Worm (Caenorhabditis elegans) whole organism, L1 larva: ENCODE measurements around the gene C04C3.9.
A peak's percentile ranks its signal among the peaks of the same experiment; 100 is the strongest.

Source experiments
- C16A3.4 ChIP-seq: fragments of 150-350 bp; optimal IDR thresholded peaks from 2 replicates; lab custom pipeline; 2014; ENCODE audit warnings: missing biosample characterization, missing genetic modification characterization
- C34B4.2 ChIP-seq: sonication (generic microtip); optimal IDR thresholded peaks from 2 replicates; lab custom pipeline; 2017; ENCODE audit warnings: mild to moderate bottlenecking, missing genetic modification characterization, missing compliant biosample characterization
- Y116A8C.19 ChIP-seq: sonication (generic microtip); optimal IDR thresholded peaks from 2 replicates; lab custom pipeline; 2016; ENCODE audit warnings: missing compliant biosample characterization, missing genetic modification characterization, borderline replicate concordance
- aha-1 ChIP-seq: fragments of 150-350 bp; optimal IDR thresholded peaks from 2 replicates; lab custom pipeline; 2014; ENCODE audit warnings: missing biosample characterization, missing genetic modification characterization
- blmp-1 ChIP-seq: fragments of 150-350 bp; optimal IDR thresholded peaks from 2 replicates; lab custom pipeline; 2014; ENCODE audit warnings: missing biosample characterization, missing genetic modification characterization
- ceh-8 ChIP-seq: fragments of 200-800 bp; sonication (Bioruptor generic); optimal IDR thresholded peaks from 2 replicates; lab custom pipeline; 2018; ENCODE audit warnings: mild to moderate bottlenecking, missing genetic modification characterization, moderate library complexity, missing compliant biosample characterization
- ceh-88 ChIP-seq: fragments of 200-800 bp; sonication (Bioruptor generic); IDR thresholded peaks from 2 replicates; pipeline ENCODE4 v1.3.6; 2022; ENCODE audit warnings: missing genetic modification characterization, missing compliant biosample characterization
- ceh-90 ChIP-seq: sonication (generic microtip); optimal IDR thresholded peaks from 2 replicates; lab custom pipeline; 2016; ENCODE audit warnings: missing genetic modification characterization, missing compliant biosample characterization
- dpl-1 ChIP-seq, 3 experiments: fragments of 150-350 bp in 2 of 3; sonication (generic microtip) in 1 of 3; optimal IDR thresholded peaks; 2 replicates each; lab custom pipeline; 2014 to 2017; ENCODE audit warnings: missing biosample characterization in 3 of 3, missing genetic modification characterization in 3 of 3, missing genetic modification reagents in 3 of 3
- dsc-1 ChIP-seq: sonication (generic microtip); optimal IDR thresholded peaks from 2 replicates; lab custom pipeline; 2016; ENCODE audit warnings: mild to moderate bottlenecking, missing genetic modification characterization, missing compliant biosample characterization
- efl-1 ChIP-seq, 4 experiments: fragments of 150-350 bp; optimal IDR thresholded peaks in 3 of 4; peaks in 1 of 4; 1 replicate in 1 of 4; 2 replicates in 3 of 4; lab custom pipeline; 2014; ENCODE audit warnings: missing biosample characterization in 2 of 4, missing genetic modification characterization in 2 of 4, missing genetic modification reagents in 2 of 4
- elt-2 ChIP-seq: sonication (generic microtip); optimal IDR thresholded peaks from 2 replicates; lab custom pipeline; 2016; ENCODE audit warnings: missing genetic modification characterization, mild to moderate bottlenecking, inconsistent platforms, missing compliant biosample characterization, missing genetic modification reagents
- elt-3 ChIP-seq, 6 experiments: fragments of 150-350 bp in 1 of 6; sonication (generic microtip); optimal IDR thresholded peaks; 2 replicates each; lab custom pipeline; 2017 to 2018; ENCODE audit warnings: missing biosample characterization in 6 of 6, missing genetic modification characterization in 6 of 6, inconsistent platforms in 1 of 6
- fkh-10 ChIP-seq: sonication (generic microtip); optimal IDR thresholded peaks from 2 replicates; lab custom pipeline; 2017; ENCODE audit warnings: missing biosample characterization, missing genetic modification reagents, missing genetic modification characterization
- fkh-8 ChIP-seq: sonication (generic microtip); optimal IDR thresholded peaks from 2 replicates; lab custom pipeline; 2016; ENCODE audit warnings: mild to moderate bottlenecking, missing genetic modification characterization, missing compliant biosample characterization
- fos-1 ChIP-seq: fragments of 150-350 bp; optimal IDR thresholded peaks from 2 replicates; lab custom pipeline; 2014; ENCODE audit warnings: missing biosample characterization, missing genetic modification characterization
- grh-1 ChIP-seq: fragments of 200-800 bp; sonication (Bioruptor generic); IDR thresholded peaks from 2 replicates; pipeline ENCODE4 v1.3.6; 2022; ENCODE audit warnings: missing genetic modification reagents, missing genetic modification characterization, missing compliant biosample characterization
- hlh-4 ChIP-seq: sonication (generic microtip); optimal IDR thresholded peaks from 2 replicates; lab custom pipeline; 2016; ENCODE audit warnings: mild to moderate bottlenecking, missing genetic modification characterization, missing compliant biosample characterization
- irx-1 ChIP-seq: sonication (generic microtip); optimal IDR thresholded peaks from 2 replicates; lab custom pipeline; 2016; ENCODE audit warnings: missing genetic modification characterization, missing compliant biosample characterization
- lin-13 ChIP-seq: fragments of 150-350 bp; optimal IDR thresholded peaks from 2 replicates; lab custom pipeline; 2014; ENCODE audit warnings: missing biosample characterization, missing genetic modification reagents, missing genetic modification characterization
- lin-39 ChIP-seq: fragments of 150-350 bp; optimal IDR thresholded peaks from 2 replicates; lab custom pipeline; 2014; ENCODE audit warnings: missing biosample characterization, missing genetic modification reagents, missing genetic modification characterization
- mef-2 ChIP-seq: fragments of 150-350 bp; optimal IDR thresholded peaks from 2 replicates; lab custom pipeline; 2014; ENCODE audit warnings: missing biosample characterization, missing genetic modification characterization
- nhr-19 ChIP-seq: fragments of 200-800 bp; sonication (Bioruptor generic); conservative IDR thresholded peaks from 2 replicates; pipeline ENCODE4 v1.3.6; 2022; ENCODE audit warnings: missing genetic modification characterization, missing compliant biosample characterization
- nhr-237 ChIP-seq: fragments of 150-350 bp; optimal IDR thresholded peaks from 2 replicates; lab custom pipeline; 2014; ENCODE audit warnings: missing biosample characterization, missing genetic modification characterization
- nhr-28 ChIP-seq: fragments of 150-350 bp; optimal IDR thresholded peaks from 2 replicates; lab custom pipeline; 2014; ENCODE audit warnings: missing biosample characterization, missing genetic modification characterization
- pax-3 ChIP-seq: fragments of 200-800 bp; sonication (Bioruptor generic); optimal IDR thresholded peaks from 2 replicates; lab custom pipeline; 2018; ENCODE audit warnings: mild to moderate bottlenecking, missing genetic modification characterization, moderate library complexity, missing compliant biosample characterization
- skn-1 ChIP-seq: fragments of 150-350 bp; optimal IDR thresholded peaks from 2 replicates; lab custom pipeline; 2014; ENCODE audit warnings: missing biosample characterization, missing genetic modification characterization
- snu-23 ChIP-seq: sonication (generic microtip); optimal IDR thresholded peaks from 2 replicates; lab custom pipeline; 2016; ENCODE audit warnings: missing genetic modification characterization, missing compliant biosample characterization
- sox-4 ChIP-seq: sonication (generic microtip); optimal IDR thresholded peaks from 2 replicates; lab custom pipeline; 2016; ENCODE audit warnings: missing genetic modification characterization, missing compliant biosample characterization
- sup-37 ChIP-seq: fragments of 200-800 bp; sonication (Bioruptor generic); optimal IDR thresholded peaks from 2 replicates; lab custom pipeline; 2018; ENCODE audit warnings: mild to moderate bottlenecking, missing genetic modification characterization, missing compliant biosample characterization
- unc-130 ChIP-seq: fragments of 150-350 bp; optimal IDR thresholded peaks from 2 replicates; lab custom pipeline; 2017; ENCODE audit warnings: missing biosample characterization, missing genetic modification characterization, inconsistent platforms
- unc-30 ChIP-seq: sonication (generic microtip); optimal IDR thresholded peaks from 2 replicates; lab custom pipeline; 2017; ENCODE audit warnings: missing biosample characterization, missing genetic modification characterization
- unc-62 ChIP-seq: fragments of 150-350 bp; optimal IDR thresholded peaks from 2 replicates; lab custom pipeline; 2014; ENCODE audit warnings: missing biosample characterization, missing genetic modification reagents, missing genetic modification characterization
- vab-15 ChIP-seq: sonication (generic microtip); optimal IDR thresholded peaks from 2 replicates; lab custom pipeline; 2017; ENCODE audit warnings: missing genotype, mild to moderate bottlenecking, missing genetic modification characterization, missing compliant biosample characterization
- zip-4 ChIP-seq: fragments of 200-800 bp; sonication (Bioruptor generic); optimal IDR thresholded peaks from 2 replicates; lab custom pipeline; 2018; ENCODE audit warnings: mild to moderate bottlenecking, missing genetic modification characterization, moderate library complexity, missing compliant biosample characterization
- ztf-4 ChIP-seq: fragments of 150-350 bp; optimal IDR thresholded peaks from 2 replicates; lab custom pipeline; 2014; ENCODE audit warnings: missing biosample characterization, missing genetic modification characterization

Gene C04C3.9

ce11 chrIV:3467128-3467527 lies 38.8 kb upstream of the C04C3.9 start, which contains the start of gene F58E2.3:
Gene F58E2.3, plus strand, starts transcription at chrIV:3467428.
- TF ChIP-seq fkh-10 (GFP tag; lab: Kevin White, UChicago) (no peak), dpl-1 (GFP tag; optimal IDR thresholded peaks at IDR 0.05; lab: Kevin White, UChicago) (no peak), irx-1 (tag; lab: Kevin White, UChicago) (no peak), pax-3 (no peak), Y116A8C.19 (tag; lab: Kevin White, UChicago) (no peak), ceh-90 (no peak), nhr-19 (no peak), sox-4 (tag; lab: Kevin White, UChicago) (no peak), mef-2 (tag; lab: Kevin White, UChicago) (no peak), fkh-8 (no peak), snu-23 (GFP tag; lab: Kevin White, UChicago) (no peak), nhr-28 (tag; lab: Kevin White, UChicago) (no peak), unc-30 (no peak), ceh-88 (GFP tag; lab: Robert Waterston, UW) (no peak)

- TF ChIP-seq zip-4 (no peak), unc-62 (GFP tag; lab: Kevin White, UChicago) (no peak), elt-2 (tag; lab: Kevin White, UChicago) (no peak), vab-15 (no peak), aha-1 (tag; lab: Kevin White, UChicago) (no peak), snu-23 (GFP tag; lab: Kevin White, UChicago) (no peak), unc-30 (no peak), skn-1 (tag; lab: Kevin White, UChicago) (no peak), fkh-10 (GFP tag; lab: Kevin White, UChicago) (no peak), sup-37 (GFP tag; lab: Kevin White, UChicago) (no peak), ztf-4 (tag; lab: Kevin White, UChicago) (no peak), C34B4.2 (tag; lab: Kevin White, UChicago) (no peak), blmp-1 (tag; lab: Kevin White, UChicago) (peak; percentile 21), lin-39 (no peak), grh-1 (no peak), efl-1 (optimal IDR thresholded peaks at IDR 0.05; lab: Kevin White, UChicago) (peak in 1 of 2 experiments; percentile 53), efl-1 (GFP tag; optimal IDR thresholded peaks at IDR 0.05 in 1 of 2; lab: Kevin White, UChicago) (no peak)
- TF ChIP-seq, all 84 proteins: peak for 2
Observed at ce11 chrIV:3463254-3463653, 34.9 kb upstream of the C04C3.9 start, which contains the start of gene F58E2.4. Gene F58E2.4, plus strand, starts transcription at chrIV:3463387.

- TF ChIP-seq elt-3 (tag; optimal IDR thresholded peaks at IDR 0.05; lab: Kevin White, UChicago) (no peak), hlh-4 (peak; percentile 93), fkh-8 (no peak), fkh-10 (GFP tag; lab: Kevin White, UChicago) (no peak)
Observed at ce11 chrIV:3453346-3453745, 25.0 kb upstream of the C04C3.9 start, which contains the start of gene srz-23. Gene srz-23, plus strand, starts transcription at chrIV:3453608.

DNA sequence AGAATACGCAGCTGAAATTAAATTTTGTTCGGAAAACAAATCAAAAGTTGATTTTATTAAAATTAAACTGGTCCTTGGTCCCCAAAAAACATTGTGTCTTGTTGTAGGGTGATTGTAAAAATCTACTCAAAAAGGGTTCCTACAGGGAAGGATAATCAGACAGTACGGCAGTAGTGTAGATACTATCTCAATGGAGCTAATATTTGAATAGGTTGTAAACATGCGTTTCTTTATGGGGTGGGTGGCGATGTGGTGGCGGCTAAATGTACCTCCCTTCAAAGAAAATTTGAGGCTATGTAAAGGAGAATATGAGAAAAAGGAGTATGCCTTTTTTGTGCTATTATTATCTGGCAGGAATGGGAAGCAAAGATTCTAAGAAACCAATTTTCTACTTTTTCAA lies 24.2 kb upstream of the C04C3.9 start:
- no peak for TF ChIP-seq fos-1 (tag; lab: Kevin White, UChicago)
- TF ChIP-seq mef-2 (tag; lab: Kevin White, UChicago) = no peak
- no peak for TF ChIP-seq ceh-8
- TF ChIP-seq unc-130 (tag; lab: Kevin White, UChicago) = no peak
- no peak for TF ChIP-seq C16A3.4
- TF ChIP-seq lin-13 (GFP tag; lab: Kevin White, UChicago) = no peak
- TF ChIP-seq dsc-1 = no peak
- no peak for TF ChIP-seq fkh-10 (GFP tag; lab: Kevin White, UChicago)
- TF ChIP-seq fkh-8 = no peak
- no peak for TF ChIP-seq nhr-237 (tag; lab: Kevin White, UChicago)
